Fruit fly (Drosophila melanogaster) whole organism, embryonic: ENCODE results near the gene CG6000.
A peak's percentile ranks its signal among the peaks of the same experiment; 100 is the strongest.

Experiments used
- Bdp1 ChIP-seq: fragments of 200-800 bp; sonication (Bioruptor generic); optimal IDR thresholded peaks from 3 replicates; lab custom pipeline; 2016; ENCODE audit warnings: missing biosample characterization, missing genetic modification characterization
- Bgb ChIP-seq: fragments of 200-800 bp; sonication (Bioruptor generic); IDR thresholded peaks from 2 replicates; pipeline ENCODE4 v1.3.6; 2022; ENCODE audit warnings: missing biosample characterization, missing genetic modification characterization; ENCODE audit not compliant: partially characterized antibody
- Bteb2 ChIP-seq: fragments of 200-800 bp; sonication (Bioruptor generic); optimal IDR thresholded peaks from 2 replicates; lab custom pipeline; 2016; ENCODE audit warnings: missing biosample characterization, missing genetic modification characterization
- CG11085 ChIP-seq: fragments of 200-800 bp; sonication (Bioruptor generic); IDR thresholded peaks from 2 replicates; pipeline ENCODE4 v1.3.6; 2022; ENCODE audit warnings: missing biosample characterization, missing genetic modification characterization
- CG13894 ChIP-seq: fragments of 200-800 bp; sonication (Bioruptor generic); optimal IDR thresholded peaks from 3 replicates; lab custom pipeline; 2018; ENCODE audit warnings: missing biosample characterization, mild to moderate bottlenecking, missing genetic modification characterization, moderate library complexity
- CG15601 ChIP-seq: fragments of 200-800 bp; sonication (Bioruptor generic); optimal IDR thresholded peaks from 3 replicates; lab custom pipeline; 2019; ENCODE audit warnings: missing biosample characterization, mild to moderate bottlenecking, missing genetic modification characterization, moderate library complexity
- CG17186 ChIP-seq: fragments of 200-800 bp; sonication (Bioruptor generic); optimal IDR thresholded peaks from 3 replicates; lab custom pipeline; 2017; ENCODE audit warnings: missing biosample characterization, missing genetic modification reagents, missing genetic modification characterization
- CG17361 ChIP-seq: fragments of 200-800 bp; sonication (Bioruptor generic); IDR thresholded peaks from 3 replicates; pipeline ENCODE4 v1.3.6; 2022; ENCODE audit warnings: missing biosample characterization, missing genetic modification characterization
- CG2120 ChIP-seq: fragments of 200-800 bp; sonication (Bioruptor generic); optimal IDR thresholded peaks from 3 replicates; lab custom pipeline; 2016; ENCODE audit warnings: missing biosample characterization, missing genetic modification characterization
- CG2129 ChIP-seq: fragments of 200-800 bp; sonication (Bioruptor generic); IDR thresholded peaks from 2 replicates; pipeline ENCODE4 v1.3.6; 2022; ENCODE audit warnings: missing biosample characterization, missing genetic modification characterization; ENCODE audit not compliant: partially characterized antibody
- CG3281 ChIP-seq: fragments of 200-800 bp; sonication (Bioruptor generic); optimal IDR thresholded peaks from 3 replicates; lab custom pipeline; 2017; ENCODE audit warnings: missing biosample characterization, mild to moderate bottlenecking, missing genetic modification characterization
- CG34422 ChIP-seq: fragments of 200-800 bp; sonication (Bioruptor generic); IDR thresholded peaks from 3 replicates; pipeline ENCODE4 v1.3.6; 2022; ENCODE audit warnings: missing biosample characterization, missing genetic modification characterization
- CG4707 ChIP-seq: fragments of 200-800 bp; sonication (Bioruptor generic); optimal IDR thresholded peaks from 2 replicates; lab custom pipeline; 2018; ENCODE audit warnings: missing biosample characterization, mild to moderate bottlenecking, missing genetic modification characterization, moderate library complexity
- CG4820 ChIP-seq: fragments of 200-800 bp; sonication (Bioruptor generic); optimal IDR thresholded peaks from 3 replicates; lab custom pipeline; 2016; ENCODE audit warnings: missing biosample characterization, missing genetic modification characterization
- CG6813 ChIP-seq: fragments of 200-800 bp; sonication (Bioruptor generic); optimal IDR thresholded peaks from 2 replicates; lab custom pipeline; 2017; ENCODE audit warnings: missing biosample characterization, missing genetic modification characterization, mild to moderate bottlenecking, moderate library complexity, missing genetic modification reagents
- CTCF ChIP-seq: fragments of 200-800 bp; sonication (Bioruptor generic); optimal IDR thresholded peaks from 2 replicates; lab custom pipeline; 2017; ENCODE audit warnings: missing biosample characterization, mild to moderate bottlenecking, missing genetic modification characterization, moderate library complexity
- Deaf1 ChIP-seq: fragments of 200-800 bp; optimal IDR thresholded peaks from 3 replicates; lab custom pipeline; 2019; ENCODE audit warnings: missing biosample characterization, mild to moderate bottlenecking, missing genetic modification characterization, moderate library complexity
- Fer1 ChIP-seq: fragments of 200-800 bp; sonication (Bioruptor generic); optimal IDR thresholded peaks from 2 replicates; lab custom pipeline; 2017; ENCODE audit warnings: missing biosample characterization, mild to moderate bottlenecking, missing genetic modification characterization
- Hr78 ChIP-seq, 2 experiments: fragments of 200-800 bp in 1 of 2; fragments of >200 bp in 1 of 2; sonication (Bioruptor generic) in 1 of 2; optimal IDR thresholded peaks; 2 replicates each; lab custom pipeline; 2017 to 2019; ENCODE audit warnings: missing biosample characterization in 2 of 2, missing genetic modification characterization in 2 of 2, mild to moderate bottlenecking in 1 of 2, moderate library complexity in 1 of 2
- Lim3 ChIP-seq: fragments of 200-800 bp; sonication (Bioruptor generic); IDR thresholded peaks from 2 replicates; pipeline ENCODE4 v1.3.6; 2022; ENCODE audit warnings: missing biosample characterization, missing genetic modification characterization
- Nf-YA ChIP-seq: fragments of 200-800 bp; sonication (Bioruptor generic); IDR thresholded peaks from 2 replicates; pipeline ENCODE4 v1.3.6; 2022; ENCODE audit warnings: missing biosample characterization, missing genetic modification characterization
- Poxn ChIP-seq: fragments of 200-800 bp; sonication (Bioruptor generic); IDR thresholded peaks from 2 replicates; pipeline ENCODE4 v1.3.6; 2022; ENCODE audit warnings: missing biosample characterization, missing genetic modification characterization
- Rx ChIP-seq: fragments of 200-800 bp; sonication (Bioruptor generic); IDR thresholded peaks from 2 replicates; pipeline ENCODE4 v1.3.6; 2022; ENCODE audit warnings: missing biosample characterization, missing genetic modification characterization
- Sry-β ChIP-seq: fragments of 200-800 bp; sonication (Bioruptor generic); optimal IDR thresholded peaks from 2 replicates; lab custom pipeline; 2018; ENCODE audit warnings: missing biosample characterization, mild to moderate bottlenecking, missing genetic modification characterization, moderate library complexity
- TFAM ChIP-seq: fragments of 200-800 bp; sonication (Bioruptor generic); optimal IDR thresholded peaks from 2 replicates; lab custom pipeline; 2017; ENCODE audit warnings: missing biosample characterization, missing genetic modification characterization, inconsistent platforms
- bowl ChIP-seq: fragments of 200-800 bp; sonication (Bioruptor generic); IDR thresholded peaks from 2 replicates; pipeline ENCODE4 v1.3.6; 2022; ENCODE audit warnings: missing biosample characterization, missing genetic modification characterization
- corto ChIP-seq: fragments of 200-800 bp; sonication (Bioruptor generic); optimal IDR thresholded peaks from 2 replicates; lab custom pipeline; 2016; ENCODE audit warnings: missing biosample characterization, mild to moderate bottlenecking, missing genetic modification characterization, moderate library complexity
- crc ChIP-seq: fragments of 200-800 bp; sonication (Bioruptor generic); optimal IDR thresholded peaks from 2 replicates; lab custom pipeline; 2016; ENCODE audit warnings: missing biosample characterization, missing genetic modification characterization
- dm ChIP-seq: fragments of 200-800 bp; sonication (Bioruptor generic); optimal IDR thresholded peaks from 3 replicates; lab custom pipeline; 2016; ENCODE audit warnings: missing biosample characterization, missing genetic modification characterization
- en ChIP-seq: fragments of 200-800 bp; sonication (Bioruptor generic); optimal IDR thresholded peaks from 2 replicates; lab custom pipeline; 2016; ENCODE audit warnings: missing biosample characterization, missing genetic modification characterization
- eve ChIP-seq, 2 experiments: fragments of >200 bp; optimal IDR thresholded peaks; 2 replicates each; lab custom pipeline; 2017; ENCODE audit warnings: missing biosample characterization in 2 of 2, missing genetic modification characterization in 2 of 2
- gfzf ChIP-seq: fragments of 200-800 bp; sonication (Bioruptor generic); optimal IDR thresholded peaks from 2 replicates; lab custom pipeline; 2016; ENCODE audit warnings: missing biosample characterization, mild to moderate bottlenecking, missing genetic modification characterization, moderate library complexity
- gro ChIP-seq: fragments of 200-800 bp; sonication (Bioruptor generic); optimal IDR thresholded peaks from 2 replicates; lab custom pipeline; 2016; ENCODE audit warnings: missing biosample characterization, missing genetic modification characterization
- ham ChIP-seq: fragments of 200-800 bp; sonication (Bioruptor generic); IDR thresholded peaks from 2 replicates; pipeline ENCODE4 v1.3.6; 2022; ENCODE audit warnings: missing biosample characterization, missing genetic modification characterization
- hkb ChIP-seq, 2 experiments: fragments of 200-800 bp in 1 of 2; fragments of >200 bp in 1 of 2; sonication (Bioruptor generic) in 1 of 2; IDR thresholded peaks in 1 of 2; optimal IDR thresholded peaks in 1 of 2; 2 replicates each; pipeline versions ENCODE4 v1.3.6 to Lab custom; 2017 to 2022; ENCODE audit warnings: missing biosample characterization in 1 of 2, missing genetic modification characterization in 1 of 2
- kay ChIP-seq: fragments of 200-800 bp; sonication (Bioruptor generic); optimal IDR thresholded peaks from 2 replicates; lab custom pipeline; 2016; ENCODE audit warnings: missing biosample characterization, missing genetic modification characterization
- lab ChIP-seq: fragments of 200-800 bp; sonication (Bioruptor generic); optimal IDR thresholded peaks from 3 replicates; lab custom pipeline; 2017; ENCODE audit warnings: missing biosample characterization, missing genetic modification characterization, mild to moderate bottlenecking, moderate library complexity, missing genetic modification reagents
- lola ChIP-seq, 3 experiments: fragments of >200 bp in 2 of 3; fragments of 200-800 bp in 1 of 3; sonication (Bioruptor generic) in 1 of 3; optimal IDR thresholded peaks; 2 replicates each; lab custom pipeline; 2017 to 2019; ENCODE audit warnings: missing biosample characterization in 3 of 3, missing genetic modification characterization in 3 of 3, mild to moderate bottlenecking in 1 of 3, moderate library complexity in 1 of 3
- lov ChIP-seq, 2 experiments: fragments of 200-800 bp in 1 of 2; fragments of >200 bp in 1 of 2; sonication (Bioruptor generic) in 1 of 2; IDR thresholded peaks in 1 of 2; optimal IDR thresholded peaks in 1 of 2; 2 replicates in 1 of 2; 3 replicates in 1 of 2; pipeline versions ENCODE4 v1.3.6 to Lab custom; 2017 to 2022; ENCODE audit warnings: missing biosample characterization in 1 of 2, missing genetic modification characterization in 1 of 2
- nerfin-2 ChIP-seq: fragments of 200-800 bp; sonication (Bioruptor generic); IDR thresholded peaks from 2 replicates; pipeline ENCODE4 v1.3.6; 2022; ENCODE audit warnings: missing biosample characterization, missing genetic modification characterization; ENCODE audit not compliant: partially characterized antibody
- pan ChIP-seq, 4 experiments: fragments of >200 bp in 3 of 4; fragments of 200-800 bp in 1 of 4; sonication (Bioruptor generic) in 1 of 4; optimal IDR thresholded peaks in 3 of 4; IDR thresholded peaks in 1 of 4; 2 replicates each; pipeline versions ENCODE4 v1.3.6 to Lab custom; 2017 to 2022; ENCODE audit warnings: missing biosample characterization in 2 of 4, missing genetic modification characterization in 2 of 4, mixed read lengths in 1 of 4
- peb ChIP-seq: fragments of 200-800 bp; sonication (Bioruptor generic); IDR thresholded peaks from 2 replicates; pipeline ENCODE4 v1.3.6; 2022; ENCODE audit warnings: missing biosample characterization, missing genetic modification characterization
- pros ChIP-seq: fragments of 200-800 bp; sonication (Bioruptor generic); optimal IDR thresholded peaks from 3 replicates; lab custom pipeline; 2019; ENCODE audit warnings: missing biosample characterization, mild to moderate bottlenecking, missing genetic modification characterization, moderate library complexity
- row ChIP-seq: fragments of 200-800 bp; sonication (Bioruptor generic); IDR thresholded peaks from 3 replicates; pipeline ENCODE4 v1.3.6; 2022; ENCODE audit warnings: missing biosample characterization, missing genetic modification characterization
- seq ChIP-seq: fragments of 200-800 bp; sonication (Bioruptor generic); IDR thresholded peaks from 2 replicates; pipeline ENCODE4 v1.3.6; 2022; ENCODE audit warnings: missing biosample characterization, missing genetic modification characterization
- ssp ChIP-seq: fragments of 200-800 bp; sonication (Bioruptor generic); IDR thresholded peaks from 2 replicates; pipeline ENCODE4 v1.3.6; 2022; ENCODE audit warnings: missing biosample characterization, missing genetic modification characterization
- unc-4 ChIP-seq: fragments of 200-800 bp; sonication (Bioruptor generic); IDR thresholded peaks from 2 replicates; pipeline ENCODE4 v1.3.6; 2022; ENCODE audit warnings: missing biosample characterization, missing genetic modification characterization; ENCODE audit not compliant: partially characterized antibody
- wdn ChIP-seq: fragments of 200-800 bp; sonication (Bioruptor generic); IDR thresholded peaks from 2 replicates; pipeline ENCODE4 v1.3.6; 2022; ENCODE audit warnings: missing biosample characterization, missing genetic modification characterization

The CG6000 gene

dm6 chr3R:24031825-24032523, 22.2 kb upstream of the CG6000 start, which contains the start of the genes KrT95D and Mettl3 (continued):
- no peak for TF ChIP-seq Fer1 (GFP tag; lab: Kevin White, UChicago)
- TF ChIP-seq en (GFP tag; lab: Kevin White, UChicago), result no peak
- peak; percentile 30 for TF ChIP-seq CG2120 (GFP tag; lab: Kevin White, UChicago)
- TF ChIP-seq CG4707, result no peak
- TF ChIP-seq gfzf (GFP tag; lab: Kevin White, UChicago), result peak; percentile 91
- no peak for TF ChIP-seq kay (GFP tag; lab: Kevin White, UChicago)
- TF ChIP-seq pan (optimal IDR thresholded peaks at IDR 0.05; lab: Kevin White, UChicago), result no peak
- TF ChIP-seq pan (GFP tag; optimal IDR thresholded peaks at IDR 0.05 in 1 of 2, IDR thresholded peaks at IDR 0.05 in 1 of 2), result no peak
- TF ChIP-seq Bteb2 (GFP tag; lab: Kevin White, UChicago), result no peak
- no peak for TF ChIP-seq lab (GFP tag; lab: Kevin White, UChicago)
- TF ChIP-seq hkb (optimal IDR thresholded peaks at IDR 0.05; lab: Kevin White, UChicago), result peak; percentile 32
- TF ChIP-seq hkb (GFP tag; IDR thresholded peaks at IDR 0.05; lab: Robert Waterston, UW), result no peak
- no peak for TF ChIP-seq Deaf1 (tag; lab: Kevin White, UChicago)
- TF ChIP-seq gro, result peak; percentile 22
- TF ChIP-seq dm (GFP tag; lab: Kevin White, UChicago), result no peak
- TF ChIP-seq TFAM, result no peak
- TF ChIP-seq ham, result no peak
- peak; percentile 44 for TF ChIP-seq CG15601 (tag; lab: Kevin White, UChicago)
- no peak for TF ChIP-seq ssp (GFP tag; lab: Robert Waterston, UW)
- no peak for TF ChIP-seq CG13894
- no peak for TF ChIP-seq peb (GFP tag; lab: Robert Waterston, UW)
- no peak for TF ChIP-seq corto (GFP tag; lab: Kevin White, UChicago)
- no peak for TF ChIP-seq crc
- TF ChIP-seq CG17186, result peak; percentile 38
- TF ChIP-seq nerfin-2 (GFP tag; lab: Robert Waterston, UW), result no peak
- TF ChIP-seq Sry-β (GFP tag; lab: Kevin White, UChicago), result no peak
- TF ChIP-seq bowl (GFP tag; lab: Robert Waterston, UW), result no peak
- TF ChIP-seq Hr78 (GFP tag; optimal IDR thresholded peaks at IDR 0.05; lab: Kevin White, UChicago), result no peak
- no peak for TF ChIP-seq unc-4 (GFP tag; lab: Robert Waterston, UW)
- TF ChIP-seq pros (GFP tag; lab: Kevin White, UChicago), result no peak
- no peak for TF ChIP-seq Rx
- no peak for TF ChIP-seq CG4820 (GFP tag; lab: Kevin White, UChicago)
- peak; percentile 77; the same call in 1 of the 3 replicates for TF ChIP-seq CG34422 (GFP tag; lab: Robert Waterston, UW)
- TF ChIP-seq lola (GFP tag; optimal IDR thresholded peaks at IDR 0.05; lab: Kevin White, UChicago), result peak in 1 of 3 experiments; percentile 19
- no peak for TF ChIP-seq row (GFP tag; lab: Robert Waterston, UW)
- no peak for TF ChIP-seq CG3281 (GFP tag; lab: Kevin White, UChicago)
- TF ChIP-seq CG11085 (GFP tag; lab: Robert Waterston, UW), result no peak
- no peak for TF ChIP-seq CG17361 (GFP tag; lab: Robert Waterston, UW)
- no peak for TF ChIP-seq Lim3 (GFP tag; lab: Robert Waterston, UW)
- TF ChIP-seq CG6813, result no peak
- no peak for TF ChIP-seq wdn
- no peak for TF ChIP-seq lov (optimal IDR thresholded peaks at IDR 0.05; lab: Kevin White, UChicago)
- TF ChIP-seq lov (GFP tag; IDR thresholded peaks at IDR 0.05; lab: Robert Waterston, UW), result no peak
- peak; percentile 60 for TF ChIP-seq CTCF
- TF ChIP-seq Bgb (GFP tag; lab: Robert Waterston, UW), result peak; percentile 38; the same call in 1 of the 2 replicates
- no peak for TF ChIP-seq eve (GFP tag; optimal IDR thresholded peaks at IDR 0.05; lab: Kevin White, UChicago)
- no peak for TF ChIP-seq Bdp1
- no peak for TF ChIP-seq seq (GFP tag; lab: Robert Waterston, UW)
- no peak for TF ChIP-seq Nf-YA (GFP tag; lab: Robert Waterston, UW)
- no peak for TF ChIP-seq Poxn (GFP tag; lab: Robert Waterston, UW)
- no peak for TF ChIP-seq CG2129 (GFP tag; lab: Robert Waterston, UW)
